Fruit fly (Drosophila melanogaster) whole organism, embryonic: ENCODE results near the gene CG34297.
A peak's percentile ranks its signal among the peaks of the same experiment; 100 is the strongest.

ENCODE experiments used
- Abd-B ChIP-seq: fragments of 200-800 bp; sonication (Bioruptor generic); optimal IDR thresholded peaks from 2 replicates; lab custom pipeline; 2018; ENCODE audit warnings: missing biosample characterization, mild to moderate bottlenecking, missing genetic modification characterization, moderate library complexity
- Antp ChIP-seq: fragments of 200-800 bp; sonication (Bioruptor generic); optimal IDR thresholded peaks from 3 replicates; lab custom pipeline; 2016; ENCODE audit warnings: missing biosample characterization, missing genetic modification characterization
- B-H2 ChIP-seq: fragments of 200-800 bp; sonication (Bioruptor generic); optimal IDR thresholded peaks from 2 replicates; lab custom pipeline; 2018; ENCODE audit warnings: missing biosample characterization, mild to moderate bottlenecking, missing genetic modification characterization
- Bdp1 ChIP-seq: fragments of 200-800 bp; sonication (Bioruptor generic); optimal IDR thresholded peaks from 3 replicates; lab custom pipeline; 2016; ENCODE audit warnings: missing biosample characterization, missing genetic modification characterization
- BtbVII ChIP-seq: fragments of 200-800 bp; sonication (Bioruptor generic); optimal IDR thresholded peaks from 3 replicates; lab custom pipeline; 2017; ENCODE audit warnings: missing biosample characterization, mild to moderate bottlenecking, missing genetic modification characterization
- CG12659 ChIP-seq: fragments of 200-800 bp; sonication (Bioruptor generic); optimal IDR thresholded peaks from 3 replicates; lab custom pipeline; 2017; ENCODE audit warnings: mild to moderate bottlenecking, missing biosample characterization, missing genetic modification reagents, missing genetic modification characterization
- CG14667 ChIP-seq: fragments of 200-800 bp; sonication (Bioruptor generic); IDR thresholded peaks from 2 replicates; pipeline ENCODE4 v1.3.6; 2022; ENCODE audit warnings: missing biosample characterization, missing genetic modification characterization
- CG14710 ChIP-seq: fragments of 200-800 bp; sonication (Bioruptor generic); optimal IDR thresholded peaks from 3 replicates; lab custom pipeline; 2019; ENCODE audit warnings: missing biosample characterization, mild to moderate bottlenecking, missing genetic modification characterization, moderate library complexity
- CG15073 ChIP-seq: fragments of 200-800 bp; sonication (Bioruptor generic); optimal IDR thresholded peaks from 2 replicates; lab custom pipeline; 2016; ENCODE audit warnings: missing biosample characterization, missing genetic modification characterization
- CG1647 ChIP-seq: fragments of 200-800 bp; sonication (Bioruptor generic); optimal IDR thresholded peaks from 3 replicates; lab custom pipeline; 2016; ENCODE audit warnings: missing biosample characterization, missing genetic modification characterization
- CG16813 ChIP-seq: fragments of 200-800 bp; sonication (Bioruptor generic); IDR thresholded peaks from 3 replicates; pipeline ENCODE4 v1.3.6; 2022; ENCODE audit warnings: missing biosample characterization, missing genetic modification characterization; ENCODE audit not compliant: partially characterized antibody
- CG1832 ChIP-seq: fragments of 200-800 bp; sonication (Bioruptor generic); optimal IDR thresholded peaks from 2 replicates; lab custom pipeline; 2017; ENCODE audit warnings: missing biosample characterization, mild to moderate bottlenecking, missing genetic modification characterization, inconsistent platforms
- CG31441 ChIP-seq: fragments of 200-800 bp; sonication (Bioruptor generic); IDR thresholded peaks from 2 replicates; pipeline ENCODE4 v1.3.6; 2022; ENCODE audit warnings: missing biosample characterization, missing genetic modification characterization
- CG3163 ChIP-seq: fragments of 200-800 bp; sonication (Bioruptor generic); optimal IDR thresholded peaks from 3 replicates; lab custom pipeline; 2016; ENCODE audit warnings: missing biosample characterization, missing genetic modification characterization
- CG4854 ChIP-seq: fragments of 200-800 bp; sonication (Bioruptor generic); optimal IDR thresholded peaks from 2 replicates; lab custom pipeline; 2016; ENCODE audit warnings: missing biosample characterization, missing genetic modification characterization, inconsistent platforms
- CG5180 ChIP-seq: fragments of 200-800 bp; sonication (Bioruptor generic); optimal IDR thresholded peaks from 3 replicates; lab custom pipeline; 2017; ENCODE audit warnings: missing biosample characterization, missing genetic modification characterization, mild to moderate bottlenecking, moderate library complexity, missing genetic modification reagents
- CG6813 ChIP-seq: fragments of 200-800 bp; sonication (Bioruptor generic); optimal IDR thresholded peaks from 2 replicates; lab custom pipeline; 2017; ENCODE audit warnings: missing biosample characterization, missing genetic modification characterization, mild to moderate bottlenecking, moderate library complexity, missing genetic modification reagents
- CG8290 ChIP-seq, 3 experiments: fragments of 200-800 bp; sonication (Bioruptor generic); optimal IDR thresholded peaks; 2 replicates each; lab custom pipeline; 2016 to 2019; ENCODE audit warnings: missing biosample characterization in 3 of 3, missing genetic modification characterization in 3 of 3, mild to moderate bottlenecking in 2 of 3, moderate library complexity in 1 of 3
- CG8924 ChIP-seq: fragments of 200-800 bp; optimal IDR thresholded peaks from 3 replicates; lab custom pipeline; 2019; ENCODE audit warnings: missing biosample characterization, mild to moderate bottlenecking, missing genetic modification characterization, moderate library complexity
- Camta ChIP-seq: fragments of 200-800 bp; sonication (Bioruptor generic); optimal IDR thresholded peaks from 2 replicates; lab custom pipeline; 2016; ENCODE audit warnings: missing biosample characterization, missing genetic modification characterization
- Dip3 ChIP-seq: fragments of 200-800 bp; sonication (Bioruptor generic); optimal IDR thresholded peaks from 3 replicates; lab custom pipeline; 2016; ENCODE audit warnings: missing biosample characterization, missing genetic modification characterization
- Elba2 ChIP-seq: fragments of 200-800 bp; sonication (Bioruptor generic); optimal IDR thresholded peaks from 3 replicates; lab custom pipeline; 2016; ENCODE audit warnings: missing biosample characterization, missing genetic modification characterization
- Hand ChIP-seq: fragments of 200-800 bp; sonication (Bioruptor generic); optimal IDR thresholded peaks from 2 replicates; lab custom pipeline; 2017; ENCODE audit warnings: mild to moderate bottlenecking, missing biosample characterization, missing genetic modification reagents, missing genetic modification characterization
- Optix ChIP-seq: fragments of 200-800 bp; sonication (Bioruptor generic); IDR thresholded peaks from 3 replicates; pipeline ENCODE4 v1.3.6; 2022; ENCODE audit warnings: missing biosample characterization, missing genetic modification characterization
- Rfx ChIP-seq: fragments of 200-800 bp; sonication (Bioruptor generic); IDR thresholded peaks from 2 replicates; pipeline ENCODE4 v1.3.6; 2022; ENCODE audit warnings: missing biosample characterization, missing genetic modification characterization
- Rx ChIP-seq: fragments of 200-800 bp; sonication (Bioruptor generic); IDR thresholded peaks from 2 replicates; pipeline ENCODE4 v1.3.6; 2022; ENCODE audit warnings: missing biosample characterization, missing genetic modification characterization
- Scr ChIP-seq: fragments of 200-800 bp; sonication (Bioruptor generic); IDR thresholded peaks from 2 replicates; pipeline ENCODE4 v1.3.6; 2022; ENCODE audit warnings: missing biosample characterization, missing genetic modification characterization; ENCODE audit not compliant: partially characterized antibody
- Sin3A ChIP-seq: fragments of >200 bp; optimal IDR thresholded peaks from 2 replicates; lab custom pipeline; 2018
- Spps ChIP-seq: fragments of 200-800 bp; sonication (Bioruptor generic); optimal IDR thresholded peaks from 2 replicates; lab custom pipeline; 2018; ENCODE audit warnings: missing biosample characterization, mild to moderate bottlenecking, missing genetic modification characterization
- Sry-β ChIP-seq: fragments of 200-800 bp; sonication (Bioruptor generic); optimal IDR thresholded peaks from 2 replicates; lab custom pipeline; 2018; ENCODE audit warnings: missing biosample characterization, mild to moderate bottlenecking, missing genetic modification characterization, moderate library complexity
- amos ChIP-seq: fragments of 200-800 bp; sonication (Bioruptor generic); IDR thresholded peaks from 2 replicates; pipeline ENCODE4 v1.3.6; 2022; ENCODE audit warnings: missing biosample characterization, missing genetic modification characterization; ENCODE audit not compliant: partially characterized antibody
- az2 ChIP-seq: fragments of 200-800 bp; sonication (Bioruptor generic); optimal IDR thresholded peaks from 3 replicates; lab custom pipeline; 2016; ENCODE audit warnings: missing biosample characterization, missing genetic modification characterization
- chm ChIP-seq: fragments of 200-800 bp; sonication (Bioruptor generic); IDR thresholded peaks from 2 replicates; pipeline ENCODE4 v1.3.6; 2022; ENCODE audit warnings: missing biosample characterization, missing genetic modification characterization
- eve ChIP-seq, 2 experiments: fragments of >200 bp; optimal IDR thresholded peaks; 2 replicates each; lab custom pipeline; 2017; ENCODE audit warnings: missing biosample characterization in 2 of 2, missing genetic modification characterization in 2 of 2
- ham ChIP-seq: fragments of 200-800 bp; sonication (Bioruptor generic); IDR thresholded peaks from 2 replicates; pipeline ENCODE4 v1.3.6; 2022; ENCODE audit warnings: missing biosample characterization, missing genetic modification characterization
- hkb ChIP-seq, 2 experiments: fragments of 200-800 bp in 1 of 2; fragments of >200 bp in 1 of 2; sonication (Bioruptor generic) in 1 of 2; IDR thresholded peaks in 1 of 2; optimal IDR thresholded peaks in 1 of 2; 2 replicates each; pipeline versions ENCODE4 v1.3.6 to Lab custom; 2017 to 2022; ENCODE audit warnings: missing biosample characterization in 1 of 2, missing genetic modification characterization in 1 of 2
- lbe ChIP-seq: fragments of 200-800 bp; sonication (Bioruptor generic); optimal IDR thresholded peaks from 2 replicates; lab custom pipeline; 2016; ENCODE audit warnings: missing biosample characterization, mild to moderate bottlenecking, missing genetic modification characterization
- oc ChIP-seq: fragments of 200-800 bp; sonication (Bioruptor generic); optimal IDR thresholded peaks from 2 replicates; lab custom pipeline; 2018; ENCODE audit warnings: missing biosample characterization, mild to moderate bottlenecking, missing genetic modification characterization, moderate library complexity
- p53 ChIP-seq: fragments of 200-800 bp; sonication (Bioruptor generic); optimal IDR thresholded peaks from 2 replicates; lab custom pipeline; 2016; ENCODE audit warnings: missing biosample characterization, missing genetic modification characterization
- pho ChIP-seq: fragments of 200-800 bp; sonication (Bioruptor generic); optimal IDR thresholded peaks from 2 replicates; lab custom pipeline; 2016; ENCODE audit warnings: missing biosample characterization, missing genetic modification characterization
- phol ChIP-seq: fragments of 200-800 bp; sonication (Bioruptor generic); optimal IDR thresholded peaks from 3 replicates; lab custom pipeline; 2018; ENCODE audit warnings: missing biosample characterization, mild to moderate bottlenecking, missing genetic modification characterization, moderate library complexity
- rib ChIP-seq: fragments of 200-800 bp; sonication (Bioruptor generic); IDR thresholded peaks from 2 replicates; pipeline ENCODE4 v1.3.6; 2022; ENCODE audit warnings: missing biosample characterization, missing genetic modification characterization
- shn ChIP-seq: fragments of 200-800 bp; sonication (Bioruptor generic); optimal IDR thresholded peaks from 3 replicates; lab custom pipeline; 2016; ENCODE audit warnings: missing biosample characterization, missing genetic modification characterization
- sisA ChIP-seq: fragments of 200-800 bp; sonication (Bioruptor generic); IDR thresholded peaks from 2 replicates; pipeline ENCODE4 v1.3.6; 2022; ENCODE audit warnings: missing biosample characterization, missing genetic modification characterization
- slou ChIP-seq: fragments of 200-800 bp; sonication (Bioruptor generic); optimal IDR thresholded peaks from 3 replicates; lab custom pipeline; 2016; ENCODE audit warnings: missing biosample characterization, missing genetic modification characterization
- slp2 ChIP-seq: fragments of 200-800 bp; sonication (Bioruptor generic); optimal IDR thresholded peaks from 2 replicates; lab custom pipeline; 2016; ENCODE audit warnings: missing biosample characterization, missing genetic modification characterization
- sr ChIP-seq: fragments of 200-800 bp; sonication (Bioruptor generic); IDR thresholded peaks from 3 replicates; pipeline ENCODE4 v1.3.6; 2022; ENCODE audit warnings: missing biosample characterization, missing genetic modification characterization
- tap ChIP-seq: fragments of 200-800 bp; optimal IDR thresholded peaks from 3 replicates; lab custom pipeline; 2019; ENCODE audit warnings: missing biosample characterization, mild to moderate bottlenecking, missing genetic modification characterization, moderate library complexity
- wek ChIP-seq: fragments of 200-800 bp; sonication (Bioruptor generic); optimal IDR thresholded peaks from 3 replicates; lab custom pipeline; 2018; ENCODE audit warnings: missing biosample characterization, mild to moderate bottlenecking, missing genetic modification characterization, moderate library complexity

Gene CG34297

DNA sequence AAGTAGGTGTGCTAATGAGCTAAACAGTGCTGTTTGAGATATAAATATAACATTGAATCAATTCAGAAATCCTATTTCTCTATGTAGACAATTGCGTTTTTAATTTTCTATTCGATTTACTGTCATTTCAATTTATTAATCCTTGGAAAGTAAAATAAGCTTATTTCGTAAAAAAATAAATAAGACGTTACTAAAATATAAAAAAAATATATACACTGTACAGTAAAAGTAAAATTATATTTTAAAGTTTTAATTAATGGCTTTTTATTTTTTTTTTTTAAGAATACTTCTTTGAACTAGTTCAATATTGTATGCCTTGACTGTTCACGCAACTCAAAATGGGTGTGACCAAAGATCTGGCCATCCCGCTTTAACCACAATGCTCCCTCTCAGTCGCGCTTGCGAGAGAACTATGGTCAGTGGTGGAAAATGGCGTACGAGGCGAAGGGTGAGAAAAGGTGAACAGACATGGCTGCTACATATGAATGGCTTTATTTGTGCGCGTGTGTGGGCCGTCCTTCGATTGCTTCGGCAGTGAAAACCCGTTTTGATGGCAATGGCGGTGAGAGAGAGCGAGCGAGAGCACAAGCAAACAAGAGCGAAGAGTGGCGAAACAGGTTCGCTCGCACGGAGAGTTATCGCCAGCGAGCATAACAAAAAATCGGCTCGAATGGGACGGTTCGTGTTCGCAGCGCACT lies 43.5 kb upstream of the CG34297 start, which contains the start of gene Dfd (continued):
- TF ChIP-seq lbe (GFP tag; lab: Kevin White, UChicago) = no peak
- no peak for TF ChIP-seq B-H2 (GFP tag; lab: Kevin White, UChicago)
- peak in 1 of 2 experiments; percentile 58 for TF ChIP-seq eve (GFP tag; optimal IDR thresholded peaks at IDR 0.05; lab: Kevin White, UChicago)
- TF ChIP-seq wek (GFP tag; lab: Kevin White, UChicago) = no peak
- no peak for TF ChIP-seq p53 (GFP tag; lab: Kevin White, UChicago)
- TF ChIP-seq Elba2 = no peak
- no peak for TF ChIP-seq Scr
- no peak for TF ChIP-seq Dip3 (GFP tag; lab: Kevin White, UChicago)
- no peak for TF ChIP-seq slou (GFP tag; lab: Kevin White, UChicago)
- no peak for TF ChIP-seq rib (GFP tag; lab: Robert Waterston, UW)
- TF ChIP-seq pho = peak; percentile 45
- no peak for TF ChIP-seq ham (GFP tag; lab: Robert Waterston, UW)
- TF ChIP-seq CG1832 (GFP tag; lab: Kevin White, UChicago) = peak; percentile 97
- no peak for TF ChIP-seq Optix (GFP tag; lab: Robert Waterston, UW)
- TF ChIP-seq hkb (optimal IDR thresholded peaks at IDR 0.05; lab: Kevin White, UChicago) = no peak
- peak; percentile 48 for TF ChIP-seq hkb (GFP tag; IDR thresholded peaks at IDR 0.05; lab: Robert Waterston, UW)
- peak; percentile 99 for TF ChIP-seq CG15073 (GFP tag; lab: Kevin White, UChicago)
- TF ChIP-seq sisA (GFP tag; lab: Robert Waterston, UW) = peak; percentile 31; the same call in 1 of the 2 replicates
- TF ChIP-seq Spps = no peak
- TF ChIP-seq oc (tag; lab: Kevin White, UChicago) = peak; percentile 74
- no peak for TF ChIP-seq amos (GFP tag; lab: Robert Waterston, UW)
- TF ChIP-seq Hand (GFP tag; lab: Kevin White, UChicago) = no peak
- no peak; the same call in 1 of the 3 replicates for TF ChIP-seq sr (GFP tag; lab: Robert Waterston, UW)
- peak; percentile 62 for TF ChIP-seq az2 (GFP tag; lab: Kevin White, UChicago)
- no peak; the same call in 2 of the 3 replicates for TF ChIP-seq CG16813
- no peak for TF ChIP-seq Abd-B (GFP tag; lab: Kevin White, UChicago)
- TF ChIP-seq CG14710 (tag; lab: Kevin White, UChicago) = no peak
- TF ChIP-seq CG1647 (GFP tag; lab: Kevin White, UChicago) = no peak
- TF ChIP-seq Antp (GFP tag; lab: Kevin White, UChicago) = no peak
- no peak for TF ChIP-seq Sry-β (GFP tag; lab: Kevin White, UChicago)
- TF ChIP-seq CG31441 (GFP tag; lab: Robert Waterston, UW) = no peak
- no peak for TF ChIP-seq Camta (GFP tag; lab: Kevin White, UChicago)
- no peak for TF ChIP-seq CG8290 (GFP tag; optimal IDR thresholded peaks at IDR 0.05; lab: Kevin White, UChicago)
- TF ChIP-seq CG8290 (tag; optimal IDR thresholded peaks at IDR 0.05; lab: Kevin White, UChicago) = no peak
- peak; percentile 96 for TF ChIP-seq phol (tag; lab: Kevin White, UChicago)
- TF ChIP-seq Bdp1 (GFP tag; lab: Kevin White, UChicago) = no peak
- TF ChIP-seq CG12659 (GFP tag; lab: Kevin White, UChicago) = no peak
- no peak for TF ChIP-seq slp2 (GFP tag; lab: Kevin White, UChicago)
- TF ChIP-seq CG4854 (GFP tag; lab: Kevin White, UChicago) = no peak
- no peak for TF ChIP-seq CG3163 (GFP tag; lab: Kevin White, UChicago)
- TF ChIP-seq shn (GFP tag; lab: Kevin White, UChicago) = no peak
- no peak for TF ChIP-seq chm (GFP tag; lab: Robert Waterston, UW)
- no peak for TF ChIP-seq Rx (GFP tag; lab: Robert Waterston, UW)
- no peak for TF ChIP-seq BtbVII (GFP tag; lab: Kevin White, UChicago)
- TF ChIP-seq tap (tag; lab: Kevin White, UChicago) = peak; percentile 2
- TF ChIP-seq Sin3A (lab: Kevin White, UChicago) = no peak
- peak; percentile 24 for TF ChIP-seq CG6813 (GFP tag; lab: Kevin White, UChicago)
- TF ChIP-seq CG8924 (tag; lab: Kevin White, UChicago) = peak; percentile 1
- TF ChIP-seq CG14667 = no peak
- TF ChIP-seq CG5180 (GFP tag; lab: Kevin White, UChicago) = peak; percentile 95
- no peak; the same call in 1 of the 2 replicates for TF ChIP-seq Rfx (GFP tag; lab: Robert Waterston, UW)
